Fruit fly (Drosophila melanogaster): ENCODE measurements around the gene AttD.

The AttD gene

dm6 chr3R:17591831-17592230 lies 33.2 kb upstream of the AttD start (continued):
- TF ChIP-seq rib (GFP tag; IDR thresholded peaks at IDR 0.05) (no peak), dpn (GFP tag; optimal IDR thresholded peaks at IDR 0.05) (no peak), CG11247 (GFP tag; IDR thresholded peaks at IDR 0.05) (no peak), sens-2 (GFP tag; IDR thresholded peaks at IDR 0.05) (no peak), Fer1 (GFP tag; optimal IDR thresholded peaks at IDR 0.05) (no peak), NC2α (GFP tag; optimal IDR thresholded peaks at IDR 0.05) (no peak), CG2875 (GFP tag; optimal IDR thresholded peaks at IDR 0.05) (no peak), gsb-n (tag; optimal IDR thresholded peaks at IDR 0.05) (no peak), CG30020 (tag; optimal IDR thresholded peaks at IDR 0.05) (no peak), yki (optimal IDR thresholded peaks at IDR 0.05) (no peak), ro (GFP tag; IDR thresholded peaks at IDR 0.05) (no peak), unpg (GFP tag; optimal IDR thresholded peaks at IDR 0.05) (no peak), repo (GFP tag; optimal IDR thresholded peaks at IDR 0.05) (no peak), CG15696 (tag; optimal IDR thresholded peaks at IDR 0.05) (peak; percentile 4), ATbp (GFP tag; optimal IDR thresholded peaks at IDR 0.05) (no peak), CG31441 (GFP tag; IDR thresholded peaks at IDR 0.05) (0 out of 2 replicates have a peak, but pooled peaks have one; percentile 13), shn (GFP tag; optimal IDR thresholded peaks at IDR 0.05) (no peak), CG6791 (GFP tag; IDR thresholded peaks at IDR 0.05; ENCODE audit: partially characterized antibody) (no peak), CG12659 (GFP tag; optimal IDR thresholded peaks at IDR 0.05) (no peak), CG17829 (tag; optimal IDR thresholded peaks at IDR 0.05) (peak; percentile 12), CG10979 (tag; optimal IDR thresholded peaks at IDR 0.05) (peak; percentile 40), Tbp (GFP tag; optimal IDR thresholded peaks at IDR 0.05) (no peak), CG14667 (GFP tag; IDR thresholded peaks at IDR 0.05) (no peak), maf-S (GFP tag; optimal IDR thresholded peaks at IDR 0.05) (no peak), CG10267 (tag; optimal IDR thresholded peaks at IDR 0.05) (peak; percentile 9), Dfd (GFP tag; optimal IDR thresholded peaks at IDR 0.05) (no peak)

dm6 chr3R:17593470-17593869 lies 31.6 kb upstream of the AttD start:
- no peak for TF ChIP-seq pita (GFP tag; optimal IDR thresholded peaks at IDR 0.05)
- peak; percentile 67 for TF ChIP-seq pros (GFP tag; optimal IDR thresholded peaks at IDR 0.05)
- no peak for TF ChIP-seq cas (GFP tag; IDR thresholded peaks at IDR 0.05)
- peak; percentile 63; the same call in 1 of the 2 replicates for TF ChIP-seq CG4360 (GFP tag; IDR thresholded peaks at IDR 0.05)
- TF ChIP-seq tap (tag; optimal IDR thresholded peaks at IDR 0.05), result peak; percentile 14
- TF ChIP-seq CG15011 (GFP tag; optimal IDR thresholded peaks at IDR 0.05), result no peak

DNA sequence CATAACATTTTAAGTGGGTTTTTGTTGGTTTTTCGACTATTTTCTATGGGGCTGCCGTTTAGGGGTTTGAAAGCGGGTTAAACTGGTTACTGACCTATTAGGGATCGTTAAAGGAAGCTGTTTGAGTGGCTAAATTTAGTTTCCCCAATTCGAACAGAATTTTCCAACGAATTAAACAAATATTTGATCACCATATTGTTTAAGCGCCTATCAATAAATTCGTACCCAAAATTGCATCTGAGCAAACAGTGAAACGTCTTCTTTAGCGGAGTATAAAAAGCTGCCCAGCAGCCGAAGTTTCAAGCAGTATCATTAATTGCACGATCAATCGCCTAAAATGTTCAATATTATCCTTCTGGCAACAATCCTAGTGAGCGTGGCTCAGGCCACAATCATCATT lies 31.0 kb upstream of the AttD start, which contains the start of gene Sgs5bis:
Sgs5bis (plus strand) TSS at position 301 of the 400 bp plus-strand sequence.
- TF ChIP-seq Ets65A (GFP tag) (peak; percentile 68), D19A (tag; optimal IDR thresholded peaks at IDR 0.05) (no peak)

dm6 chr3R:17595084-17595483 lies 30.0 kb upstream of the AttD start, which contains the start of gene Sgs5:
Sgs5 (plus strand) TSS chr3R:17595362.
- TF ChIP-seq toy (GFP tag; IDR thresholded peaks at IDR 0.05) (no peak), zfh1 (GFP tag; IDR thresholded peaks at IDR 0.05) (no peak), HHEX (GFP tag; optimal IDR thresholded peaks at IDR 0.05) (no peak), Scr (GFP tag; IDR thresholded peaks at IDR 0.05; ENCODE audit: partially characterized antibody) (no peak), CG14050 (GFP tag; IDR thresholded peaks at IDR 0.05) (no peak), gcm (GFP tag; optimal IDR thresholded peaks at IDR 0.05) (no peak), ssp (GFP tag; IDR thresholded peaks at IDR 0.05) (no peak), CG34224 (GFP tag; IDR thresholded peaks at IDR 0.05; ENCODE audit: partially characterized antibody) (no peak), trem (tag; optimal IDR thresholded peaks at IDR 0.05) (no peak), ind (GFP tag; optimal IDR thresholded peaks at IDR 0.05) (no peak), Drgx (GFP tag; IDR thresholded peaks at IDR 0.05) (no peak), CG13296 (GFP tag; optimal IDR thresholded peaks at IDR 0.05) (no peak), Rx (GFP tag; IDR thresholded peaks at IDR 0.05) (no peak), H2.0 (GFP tag; IDR thresholded peaks at IDR 0.05) (no peak)
